Fruit fly (Drosophila melanogaster) whole organism, embryonic: Measurements from ENCODE around the gene Iris.

ENCODE experiments used
- Bgb ChIP-seq: fragments of 200-800 bp; sonication (Bioruptor generic); IDR thresholded peaks from 2 replicates; pipeline ENCODE4 v1.3.6; 2022; ENCODE audit warnings: missing biosample characterization, missing genetic modification characterization; ENCODE audit not compliant: partially characterized antibody
- CG10431 ChIP-seq: fragments of 200-800 bp; sonication (Bioruptor generic); optimal IDR thresholded peaks from 3 replicates; lab custom pipeline; 2018; ENCODE audit warnings: missing biosample characterization, mild to moderate bottlenecking, missing genetic modification characterization
- CG11504 ChIP-seq: fragments of 200-800 bp; sonication (Bioruptor generic); optimal IDR thresholded peaks from 3 replicates; lab custom pipeline; 2019; ENCODE audit warnings: missing biosample characterization, mild to moderate bottlenecking, missing genetic modification characterization, moderate library complexity
- CG12219 ChIP-seq: fragments of 200-800 bp; sonication (Bioruptor generic); optimal IDR thresholded peaks from 3 replicates; lab custom pipeline; 2018; ENCODE audit warnings: missing biosample characterization, mild to moderate bottlenecking, missing genetic modification characterization
- CG12299 ChIP-seq: fragments of 200-800 bp; sonication (Bioruptor generic); optimal IDR thresholded peaks from 2 replicates; lab custom pipeline; 2018; ENCODE audit warnings: missing biosample characterization, mild to moderate bottlenecking, missing genetic modification characterization
- CG17361 ChIP-seq: fragments of 200-800 bp; sonication (Bioruptor generic); IDR thresholded peaks from 3 replicates; pipeline ENCODE4 v1.3.6; 2022; ENCODE audit warnings: missing biosample characterization, missing genetic modification characterization
- CG17912 ChIP-seq: fragments of 200-800 bp; sonication (Bioruptor generic); optimal IDR thresholded peaks from 2 replicates; lab custom pipeline; 2018; ENCODE audit warnings: missing biosample characterization, mild to moderate bottlenecking, missing genetic modification characterization
- CG2116 ChIP-seq: fragments of 200-800 bp; sonication (Bioruptor generic); optimal IDR thresholded peaks from 3 replicates; lab custom pipeline; 2018; ENCODE audit warnings: missing biosample characterization, mild to moderate bottlenecking, missing genetic modification characterization
- CG2120 ChIP-seq: fragments of 200-800 bp; sonication (Bioruptor generic); optimal IDR thresholded peaks from 3 replicates; lab custom pipeline; 2016; ENCODE audit warnings: missing biosample characterization, missing genetic modification characterization
- CG2129 ChIP-seq: fragments of 200-800 bp; sonication (Bioruptor generic); IDR thresholded peaks from 2 replicates; pipeline ENCODE4 v1.3.6; 2022; ENCODE audit warnings: missing biosample characterization, missing genetic modification characterization; ENCODE audit not compliant: partially characterized antibody
- CG31365 ChIP-seq: fragments of 200-800 bp; sonication (Bioruptor generic); optimal IDR thresholded peaks from 2 replicates; lab custom pipeline; 2018; ENCODE audit warnings: missing biosample characterization, mild to moderate bottlenecking, missing genetic modification characterization
- CG32772 ChIP-seq: fragments of 200-800 bp; sonication (Bioruptor generic); IDR thresholded peaks from 2 replicates; pipeline ENCODE4 v1.3.6; 2022; ENCODE audit warnings: missing biosample characterization, missing genetic modification characterization
- CG6791 ChIP-seq: fragments of 200-800 bp; sonication (Bioruptor generic); IDR thresholded peaks from 3 replicates; pipeline ENCODE4 v1.3.6; 2022; ENCODE audit warnings: missing biosample characterization, missing genetic modification characterization; ENCODE audit not compliant: partially characterized antibody
- CG7786 ChIP-seq: fragments of 200-800 bp; sonication (Bioruptor generic); optimal IDR thresholded peaks from 2 replicates; lab custom pipeline; 2016; ENCODE audit warnings: missing biosample characterization, missing genetic modification characterization
- CG7963 ChIP-seq: fragments of 200-800 bp; sonication (Bioruptor generic); IDR thresholded peaks from 3 replicates; pipeline ENCODE4 v1.3.6; 2022; ENCODE audit warnings: missing biosample characterization, missing genetic modification characterization; ENCODE audit not compliant: partially characterized antibody
- Dll ChIP-seq: fragments of 200-800 bp; sonication (Bioruptor generic); IDR thresholded peaks from 4 replicates; pipeline ENCODE4 v1.3.6; 2022; ENCODE audit warnings: missing biosample characterization, missing genetic modification characterization; ENCODE audit not compliant: partially characterized antibody
- Dp ChIP-seq: fragments of 200-800 bp; sonication (Bioruptor generic); optimal IDR thresholded peaks from 2 replicates; lab custom pipeline; 2018; ENCODE audit warnings: missing biosample characterization, mild to moderate bottlenecking, missing genetic modification characterization, moderate library complexity
- E2f2 ChIP-seq: fragments of 200-800 bp; sonication (Bioruptor generic); IDR thresholded peaks from 2 replicates; pipeline ENCODE4 v1.3.6; 2022; ENCODE audit warnings: missing biosample characterization, missing genetic modification characterization
- HLH4C ChIP-seq: fragments of 200-800 bp; sonication (Bioruptor generic); IDR thresholded peaks from 3 replicates; pipeline ENCODE4 v1.3.6; 2022; ENCODE audit warnings: missing biosample characterization, missing genetic modification characterization; ENCODE audit not compliant: partially characterized antibody
- Hr3 ChIP-seq: fragments of 200-800 bp; sonication (Bioruptor generic); optimal IDR thresholded peaks from 3 replicates; lab custom pipeline; 2016; ENCODE audit warnings: missing biosample characterization, missing genetic modification characterization
- MBD-R2 ChIP-seq: fragments of 200-800 bp; sonication (Bioruptor generic); IDR thresholded peaks from 2 replicates; pipeline ENCODE4 v1.3.6; 2022; ENCODE audit warnings: missing biosample characterization, missing genetic modification characterization
- Nf-YC ChIP-seq: fragments of 200-800 bp; optimal IDR thresholded peaks from 3 replicates; lab custom pipeline; 2019; ENCODE audit warnings: missing biosample characterization, mild to moderate bottlenecking, missing genetic modification characterization, moderate library complexity
- Rfx ChIP-seq: fragments of 200-800 bp; sonication (Bioruptor generic); IDR thresholded peaks from 2 replicates; pipeline ENCODE4 v1.3.6; 2022; ENCODE audit warnings: missing biosample characterization, missing genetic modification characterization
- Scr ChIP-seq: fragments of 200-800 bp; sonication (Bioruptor generic); IDR thresholded peaks from 2 replicates; pipeline ENCODE4 v1.3.6; 2022; ENCODE audit warnings: missing biosample characterization, missing genetic modification characterization; ENCODE audit not compliant: partially characterized antibody
- Sry-δ ChIP-seq: fragments of 200-800 bp; sonication (Bioruptor generic); optimal IDR thresholded peaks from 2 replicates; lab custom pipeline; 2016; ENCODE audit warnings: missing biosample characterization, missing genetic modification characterization
- ato ChIP-seq: fragments of 200-800 bp; sonication (Bioruptor generic); IDR thresholded peaks from 2 replicates; pipeline ENCODE4 v1.3.6; 2022; ENCODE audit warnings: missing biosample characterization, missing genetic modification characterization; ENCODE audit not compliant: partially characterized antibody
- cato ChIP-seq: fragments of 200-800 bp; sonication (Bioruptor generic); optimal IDR thresholded peaks from 2 replicates; lab custom pipeline; 2016; ENCODE audit warnings: missing biosample characterization, missing genetic modification characterization, borderline replicate concordance
- caup ChIP-seq: fragments of 200-800 bp; sonication (Bioruptor generic); optimal IDR thresholded peaks from 3 replicates; lab custom pipeline; 2017; ENCODE audit warnings: missing biosample characterization, mild to moderate bottlenecking, missing genetic modification characterization, moderate library complexity; ENCODE audit not compliant: severe bottlenecking
- crp ChIP-seq, 2 experiments: fragments of 200-800 bp; sonication (Bioruptor generic); optimal IDR thresholded peaks; 2 replicates in 1 of 2; 3 replicates in 1 of 2; lab custom pipeline; 2017; ENCODE audit warnings: missing biosample characterization in 2 of 2, missing genetic modification characterization in 2 of 2, mild to moderate bottlenecking in 1 of 2, moderate library complexity in 1 of 2
- emc ChIP-seq: fragments of 200-800 bp; sonication (Bioruptor generic); optimal IDR thresholded peaks from 2 replicates; lab custom pipeline; 2016; ENCODE audit warnings: missing biosample characterization, missing genetic modification characterization
- hbn ChIP-seq: fragments of 200-800 bp; sonication (Bioruptor generic); IDR thresholded peaks from 2 replicates; pipeline ENCODE4 v1.3.6; 2022; ENCODE audit warnings: missing biosample characterization, missing genetic modification characterization; ENCODE audit not compliant: partially characterized antibody
- hth ChIP-seq: fragments of >200 bp; optimal IDR thresholded peaks from 2 replicates; lab custom pipeline; 2017; ENCODE audit warnings: inconsistent platforms
- knrl ChIP-seq: fragments of 200-800 bp; sonication (Bioruptor generic); IDR thresholded peaks from 3 replicates; pipeline ENCODE4 v1.3.6; 2022; ENCODE audit warnings: missing biosample characterization, missing genetic modification characterization; ENCODE audit not compliant: partially characterized antibody
- lab ChIP-seq: fragments of 200-800 bp; sonication (Bioruptor generic); optimal IDR thresholded peaks from 3 replicates; lab custom pipeline; 2017; ENCODE audit warnings: missing biosample characterization, missing genetic modification characterization, mild to moderate bottlenecking, moderate library complexity, missing genetic modification reagents
- lola ChIP-seq, 3 experiments: fragments of >200 bp in 2 of 3; fragments of 200-800 bp in 1 of 3; sonication (Bioruptor generic) in 1 of 3; optimal IDR thresholded peaks; 2 replicates each; lab custom pipeline; 2017 to 2019; ENCODE audit warnings: missing biosample characterization in 3 of 3, missing genetic modification characterization in 3 of 3, mild to moderate bottlenecking in 1 of 3, moderate library complexity in 1 of 3
- luna ChIP-seq: fragments of 200-800 bp; sonication (Bioruptor generic); optimal IDR thresholded peaks from 2 replicates; lab custom pipeline; 2016; ENCODE audit warnings: missing biosample characterization, missing genetic modification characterization
- nerfin-1 ChIP-seq: fragments of 200-800 bp; sonication (Bioruptor generic); optimal IDR thresholded peaks from 3 replicates; lab custom pipeline; 2019; ENCODE audit warnings: missing biosample characterization, mild to moderate bottlenecking, missing genetic modification characterization, moderate library complexity
- pros ChIP-seq: fragments of 200-800 bp; sonication (Bioruptor generic); optimal IDR thresholded peaks from 3 replicates; lab custom pipeline; 2019; ENCODE audit warnings: missing biosample characterization, mild to moderate bottlenecking, missing genetic modification characterization, moderate library complexity
- sna ChIP-seq: fragments of 200-800 bp; sonication (Bioruptor generic); IDR thresholded peaks from 2 replicates; pipeline ENCODE4 v1.3.6; 2022; ENCODE audit warnings: missing biosample characterization, missing genetic modification characterization; ENCODE audit not compliant: partially characterized antibody
- tll ChIP-seq, 2 experiments: fragments of 200-800 bp in 1 of 2; fragments of >200 bp in 1 of 2; sonication (Bioruptor generic) in 1 of 2; optimal IDR thresholded peaks; 2 replicates each; lab custom pipeline; 2017 to 2019; ENCODE audit warnings: missing biosample characterization in 2 of 2, missing genetic modification characterization in 2 of 2, mild to moderate bottlenecking in 1 of 2, moderate library complexity in 1 of 2
- tna ChIP-seq: fragments of 200-800 bp; sonication (Bioruptor generic); IDR thresholded peaks from 2 replicates; pipeline ENCODE4 v1.3.6; 2022; ENCODE audit warnings: missing biosample characterization, missing genetic modification characterization; ENCODE audit not compliant: partially characterized antibody
- trh ChIP-seq: fragments of 200-800 bp; sonication (Bioruptor generic); optimal IDR thresholded peaks from 2 replicates; lab custom pipeline; 2016; ENCODE audit warnings: missing biosample characterization, missing genetic modification characterization
- unc-4 ChIP-seq: fragments of 200-800 bp; sonication (Bioruptor generic); IDR thresholded peaks from 2 replicates; pipeline ENCODE4 v1.3.6; 2022; ENCODE audit warnings: missing biosample characterization, missing genetic modification characterization; ENCODE audit not compliant: partially characterized antibody
- vnd ChIP-seq: fragments of 200-800 bp; sonication (Bioruptor generic); IDR thresholded peaks from 3 replicates; pipeline ENCODE4 v1.3.6; 2022; ENCODE audit warnings: missing biosample characterization, missing genetic modification characterization; ENCODE audit not compliant: partially characterized antibody
- zen2 ChIP-seq: fragments of 200-800 bp; sonication (Bioruptor generic); IDR thresholded peaks from 3 replicates; pipeline ENCODE4 v1.3.6; 2022; ENCODE audit warnings: missing biosample characterization, missing genetic modification characterization; ENCODE audit not compliant: partially characterized antibody

The Iris gene

dm6 chr2L:1147656-1148055 is 13.8 kb upstream of the Iris start (continued):
- TF ChIP-seq CG2129 (GFP tag; lab: Robert Waterston, UW) (0 out of 2 replicates have a peak, but pooled peaks have one; percentile 19), zen2 (GFP tag; lab: Robert Waterston, UW) (peak; percentile 86), hbn (GFP tag; lab: Robert Waterston, UW) (peak; percentile 53; the same call in 1 of the 2 replicates), CG12219 (no peak), tna (GFP tag; lab: Robert Waterston, UW) (peak; percentile 50; the same call in 1 of the 2 replicates), E2f2 (peak; percentile 90), hth (lab: Kevin White, UChicago) (no peak), pros (GFP tag; lab: Kevin White, UChicago) (no peak), tll (GFP tag; optimal IDR thresholded peaks at IDR 0.05; lab: Kevin White, UChicago) (no peak), Dll (peak; percentile 72), CG10431 (peak; percentile 46), lab (GFP tag; lab: Kevin White, UChicago) (no peak), Rfx (no peak), Dp (GFP tag; lab: Kevin White, UChicago) (peak; percentile 87), trh (no peak), CG17912 (GFP tag; lab: Kevin White, UChicago) (no peak), MBD-R2 (GFP tag; lab: Robert Waterston, UW) (peak; percentile 70), lola (GFP tag; optimal IDR thresholded peaks at IDR 0.05; lab: Kevin White, UChicago) (no peak), ato (GFP tag; lab: Robert Waterston, UW) (peak; percentile 31; the same call in 1 of the 2 replicates), nerfin-1 (tag; lab: Kevin White, UChicago) (no peak), Nf-YC (tag; lab: Kevin White, UChicago) (no peak), emc (GFP tag; lab: Kevin White, UChicago) (no peak), knrl (0 out of 3 replicates have a peak, but pooled peaks have one; percentile 8), crp (GFP tag; optimal IDR thresholded peaks at IDR 0.05; lab: Kevin White, UChicago) (peak in 1 of 2 experiments; percentile 83), CG11504 (no peak), Scr (peak; percentile 58), CG2120 (GFP tag; lab: Kevin White, UChicago) (no peak), CG12299 (tag; lab: Kevin White, UChicago) (no peak), Hr3 (no peak), unc-4 (GFP tag; lab: Robert Waterston, UW) (peak; percentile 64), CG6791 (0 out of 3 replicates have a peak, but pooled peaks have one; percentile 47), luna (GFP tag; lab: Kevin White, UChicago) (no peak), CG31365 (tag; lab: Kevin White, UChicago) (no peak), caup (GFP tag; lab: Kevin White, UChicago) (no peak), CG2116 (GFP tag; lab: Kevin White, UChicago) (peak; percentile 70), CG17361 (no peak), CG7963 (GFP tag; lab: Robert Waterston, UW) (peak; percentile 53; the same call in 2 of the 3 replicates), CG7786 (GFP tag; lab: Kevin White, UChicago) (no peak), CG32772 (no peak), sna (GFP tag; lab: Robert Waterston, UW) (peak; percentile 53), Bgb (GFP tag; lab: Robert Waterston, UW) (peak; percentile 43; the same call in 1 of the 2 replicates), vnd (peak; percentile 46; the same call in 1 of the 3 replicates), cato (GFP tag; lab: Kevin White, UChicago) (no peak), Sry-δ (GFP tag; lab: Kevin White, UChicago) (peak; percentile 33), HLH4C (peak; percentile 72)
